Worm (Caenorhabditis elegans): ENCODE results near the gene col-122.

DNA sequence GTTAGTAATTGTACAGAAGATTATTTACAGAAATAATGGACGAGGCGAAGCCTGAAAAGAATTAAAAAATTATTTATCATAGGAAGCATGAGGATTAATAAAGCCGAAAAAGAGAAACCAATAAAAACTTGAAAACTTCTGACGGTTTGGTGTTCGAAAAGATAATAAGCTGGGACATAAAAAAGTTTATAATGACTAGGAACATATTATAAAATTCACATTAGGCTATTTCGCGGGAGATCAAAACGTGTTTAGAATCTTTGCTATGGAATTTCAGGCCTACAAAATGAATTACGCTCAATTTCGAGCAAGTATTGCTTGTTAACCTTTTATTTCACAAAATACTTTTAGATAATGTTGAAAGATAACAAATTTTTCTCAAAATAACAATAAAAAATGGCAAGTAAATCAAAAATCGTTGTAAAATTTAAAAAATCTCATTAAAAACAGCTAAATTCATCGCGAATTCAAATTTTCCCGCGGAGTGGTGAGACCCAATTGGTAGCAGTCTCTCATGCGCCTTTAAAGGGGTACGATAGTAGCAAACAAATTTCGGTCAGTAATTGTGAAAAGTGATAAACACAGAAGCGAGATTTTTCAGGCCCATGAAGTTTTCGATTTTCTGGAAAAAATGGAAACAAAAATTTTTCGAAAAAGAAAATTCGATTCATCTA lies 25.7 kb downstream of the col-122 start, which contains the start of gene trcs-1:
- TF ChIP-seq ztf-11 (tag; optimal IDR thresholded peaks at IDR 0.05) (no peak), sptf-1 (tag; optimal IDR thresholded peaks at IDR 0.05) (no peak), mep-1 (tag; optimal IDR thresholded peaks at IDR 0.05) (no peak), unc-120 (tag; optimal IDR thresholded peaks at IDR 0.05; ENCODE audit: poor library complexity, severe bottlenecking) (no peak), elt-3 (tag; optimal IDR thresholded peaks at IDR 0.05) (no peak), nhr-237 (tag; optimal IDR thresholded peaks at IDR 0.05) (no peak), unc-39 (tag; optimal IDR thresholded peaks at IDR 0.05) (no peak), nhr-76 (tag; optimal IDR thresholded peaks at IDR 0.05) (no peak), lsy-2 (tag; optimal IDR thresholded peaks at IDR 0.05) (no peak), mab-5 (tag; optimal IDR thresholded peaks at IDR 0.05) (no peak), lin-32 (GFP tag; optimal IDR thresholded peaks at IDR 0.05) (no peak)
